Worm (Caenorhabditis elegans) whole organism, young adult: ENCODE data around the gene frpr-8.

Source experiments
- C17E4.6 ChIP-seq: fragments of 200-800 bp; sonication (Bioruptor generic); IDR thresholded peaks from 2 replicates; pipeline ENCODE4 v1.3.6; 2022; ENCODE audit warnings: missing genetic modification reagents, missing genetic modification characterization, missing compliant biosample characterization
- D2030.7 ChIP-seq: fragments of 200-800 bp; sonication (Bioruptor generic); IDR thresholded peaks from 2 replicates; pipeline ENCODE4 v1.3.6; 2022; ENCODE audit warnings: missing genetic modification reagents, missing genetic modification characterization, missing compliant biosample characterization
- F10E7.11 ChIP-seq: sonication (generic microtip); optimal IDR thresholded peaks from 2 replicates; lab custom pipeline; 2017; ENCODE audit warnings: mild to moderate bottlenecking, missing genetic modification characterization, moderate library complexity, missing compliant biosample characterization
- F33H1.4 ChIP-seq: fragments of 200-800 bp; sonication (Bioruptor generic); IDR thresholded peaks from 2 replicates; pipeline ENCODE4 v1.3.6; 2022; ENCODE audit warnings: missing genetic modification reagents, missing genetic modification characterization, missing compliant biosample characterization
- F52B5.7 ChIP-seq: sonication (generic microtip); optimal IDR thresholded peaks from 2 replicates; lab custom pipeline; 2016; ENCODE audit warnings: mild to moderate bottlenecking, missing genetic modification characterization, missing compliant biosample characterization
- F57C9.4 ChIP-seq: sonication (generic microtip); optimal IDR thresholded peaks from 2 replicates; lab custom pipeline; 2017; ENCODE audit warnings: mild to moderate bottlenecking, missing genetic modification characterization, missing compliant biosample characterization
- T07F8.4 ChIP-seq: sonication (generic microtip); optimal IDR thresholded peaks from 2 replicates; lab custom pipeline; 2016; ENCODE audit warnings: mild to moderate bottlenecking, missing genetic modification characterization, moderate library complexity, missing compliant biosample characterization
- T26A5.8 ChIP-seq: sonication (generic microtip); optimal IDR thresholded peaks from 2 replicates; lab custom pipeline; 2016; ENCODE audit warnings: missing genetic modification characterization, missing compliant biosample characterization
- Y56A3A.18 ChIP-seq: fragments of 200-800 bp; sonication (Bioruptor generic); IDR thresholded peaks from 2 replicates; pipeline ENCODE4 v1.3.6; 2022; ENCODE audit warnings: missing genetic modification reagents, missing genetic modification characterization, missing compliant biosample characterization
- Y67H2A.10 ChIP-seq: fragments of 200-800 bp; sonication (Bioruptor generic); conservative IDR thresholded peaks from 2 replicates; pipeline ENCODE4 v1.3.6; 2022; ENCODE audit warnings: missing genetic modification reagents, missing genetic modification characterization, missing compliant biosample characterization
- Y79H2A.3 ChIP-seq: fragments of 200-800 bp; sonication (Bioruptor generic); conservative IDR thresholded peaks from 2 replicates; pipeline ENCODE4 v1.3.6; 2022; ENCODE audit warnings: missing genetic modification reagents, missing genetic modification characterization, missing compliant biosample characterization
- ZK185.1 ChIP-seq: sonication (generic microtip); optimal IDR thresholded peaks from 2 replicates; lab custom pipeline; 2016; ENCODE audit warnings: mild to moderate bottlenecking, missing genetic modification characterization, missing compliant biosample characterization; ENCODE audit not compliant: poor library complexity, severe bottlenecking
- athp-1 ChIP-seq: sonication (generic microtip); optimal IDR thresholded peaks from 2 replicates; lab custom pipeline; 2017; ENCODE audit warnings: mild to moderate bottlenecking, missing genetic modification characterization, missing compliant biosample characterization
- attf-3 ChIP-seq: fragments of 200-800 bp; sonication (Bioruptor generic); conservative IDR thresholded peaks from 2 replicates; pipeline ENCODE4 v1.3.6; 2022; ENCODE audit warnings: missing genetic modification reagents, missing genetic modification characterization, missing compliant biosample characterization
- attf-6 ChIP-seq: fragments of 200-800 bp; sonication (Bioruptor generic); IDR thresholded peaks from 2 replicates; pipeline ENCODE4 v1.3.6; 2022; ENCODE audit warnings: missing genetic modification reagents, missing genetic modification characterization, missing compliant biosample characterization
- bed-1 ChIP-seq: fragments of 200-800 bp; sonication (Bioruptor generic); IDR thresholded peaks from 2 replicates; pipeline ENCODE4 v1.3.6; 2022; ENCODE audit warnings: missing genetic modification reagents, missing genetic modification characterization, missing compliant biosample characterization
- ccch-3 ChIP-seq: fragments of 200-800 bp; sonication (Bioruptor generic); optimal IDR thresholded peaks from 2 replicates; lab custom pipeline; 2018; ENCODE audit warnings: mild to moderate bottlenecking, missing genetic modification characterization, missing compliant biosample characterization
- cebp-1 ChIP-seq, 2 experiments: fragments of 200-800 bp in 1 of 2; sonication (Bioruptor generic) in 1 of 2; sonication (generic microtip) in 1 of 2; IDR thresholded peaks in 1 of 2; optimal IDR thresholded peaks in 1 of 2; 2 replicates each; pipeline versions ENCODE4 v1.3.6 to Lab custom; 2017 to 2022; ENCODE audit warnings: missing compliant biosample characterization in 2 of 2, missing genetic modification characterization in 2 of 2, mild to moderate bottlenecking in 1 of 2, missing genetic modification reagents in 1 of 2, moderate library complexity in 1 of 2
- chd-7 ChIP-seq: sonication (generic microtip); optimal IDR thresholded peaks from 2 replicates; lab custom pipeline; 2016; ENCODE audit warnings: mild to moderate bottlenecking, missing genetic modification characterization, moderate library complexity, missing compliant biosample characterization
- dpl-1 ChIP-seq: fragments of 150-350 bp; optimal IDR thresholded peaks from 2 replicates; lab custom pipeline; 2014; ENCODE audit warnings: missing biosample characterization, missing genetic modification reagents, missing genetic modification characterization
- egl-18 ChIP-seq: fragments of 200-800 bp; sonication (Bioruptor generic); IDR thresholded peaks from 2 replicates; pipeline ENCODE4 v1.3.6; 2022; ENCODE audit warnings: missing genetic modification reagents, missing genetic modification characterization, missing compliant biosample characterization
- egl-44 ChIP-seq: fragments of 200-800 bp; sonication (Bioruptor generic); IDR thresholded peaks from 2 replicates; pipeline ENCODE4 v1.3.6; 2022; ENCODE audit warnings: missing genetic modification reagents, missing genetic modification characterization, missing compliant biosample characterization
- ekl-4 ChIP-seq: fragments of 200-800 bp; sonication (Bioruptor generic); IDR thresholded peaks from 2 replicates; pipeline ENCODE4 v1.3.6; 2022; ENCODE audit warnings: missing genetic modification reagents, missing genetic modification characterization, missing compliant biosample characterization
- ets-4 ChIP-seq: fragments of 200-800 bp; sonication (Bioruptor generic); optimal IDR thresholded peaks from 2 replicates; lab custom pipeline; 2018; ENCODE audit warnings: mild to moderate bottlenecking, missing genetic modification characterization, missing compliant biosample characterization
- hmg-1.2 ChIP-seq: fragments of 200-800 bp; sonication (Bioruptor generic); IDR thresholded peaks from 2 replicates; pipeline ENCODE4 v1.3.6; 2022; ENCODE audit warnings: missing genetic modification reagents, missing genetic modification characterization, missing compliant biosample characterization
- hsf-1 ChIP-seq: fragments of 200-800 bp; sonication (Bioruptor generic); IDR thresholded peaks from 2 replicates; pipeline ENCODE4 v1.3.6; 2022; ENCODE audit warnings: missing genetic modification reagents, missing genetic modification characterization, missing compliant biosample characterization
- lag-1 ChIP-seq: fragments of 200-800 bp; sonication (Bioruptor generic); IDR thresholded peaks from 2 replicates; pipeline ENCODE4 v1.3.6; 2022; ENCODE audit warnings: missing genetic modification reagents, missing genetic modification characterization, missing compliant biosample characterization
- let-526 ChIP-seq: fragments of 200-800 bp; sonication (Bioruptor generic); IDR thresholded peaks from 2 replicates; pipeline ENCODE4 v1.3.6; 2022; ENCODE audit warnings: missing genetic modification reagents, missing genetic modification characterization, missing compliant biosample characterization
- lin-54 ChIP-seq: fragments of 200-800 bp; sonication (Bioruptor generic); optimal IDR thresholded peaks from 2 replicates; lab custom pipeline; 2018; ENCODE audit warnings: mild to moderate bottlenecking, missing genetic modification characterization, missing compliant biosample characterization
- lsy-27 ChIP-seq: sonication (generic microtip); optimal IDR thresholded peaks from 2 replicates; lab custom pipeline; 2017; ENCODE audit warnings: missing genetic modification characterization, mild to moderate bottlenecking, missing compliant biosample characterization, antibody characterized with exemption, missing genotype, borderline replicate concordance; ENCODE audit not compliant: insufficient read depth
- madf-3 ChIP-seq: fragments of 200-800 bp; sonication (Bioruptor generic); IDR thresholded peaks from 2 replicates; pipeline ENCODE4 v1.3.6; 2022; ENCODE audit warnings: missing genetic modification reagents, missing genetic modification characterization, missing compliant biosample characterization
- mel-28 ChIP-seq: sonication (generic microtip); optimal IDR thresholded peaks from 2 replicates; lab custom pipeline; 2016; ENCODE audit warnings: borderline replicate concordance, mild to moderate bottlenecking, missing genetic modification characterization, missing compliant biosample characterization
- nhr-80 ChIP-seq: sonication (generic microtip); optimal IDR thresholded peaks from 2 replicates; lab custom pipeline; 2016; ENCODE audit warnings: missing genetic modification characterization, missing compliant biosample characterization
- pbrm-1 ChIP-seq: fragments of 200-800 bp; sonication (Bioruptor generic); IDR thresholded peaks from 2 replicates; pipeline ENCODE4 v1.3.6; 2022; ENCODE audit warnings: missing genetic modification reagents, missing genetic modification characterization, missing compliant biosample characterization
- snpc-1.1 ChIP-seq: sonication (generic microtip); optimal IDR thresholded peaks from 2 replicates; lab custom pipeline; 2017; ENCODE audit warnings: missing genetic modification characterization, mild to moderate bottlenecking, missing compliant biosample characterization, antibody characterized with exemption, moderate library complexity, missing genotype, missing genetic modification reagents; ENCODE audit not compliant: insufficient read depth
- snpc-4 ChIP-seq, 5 experiments: fragments of 150-350 bp in 1 of 5; sonication (generic microtip) in 4 of 5; optimal IDR thresholded peaks; 2 replicates each; lab custom pipeline; 2014 to 2018; ENCODE audit warnings: missing genetic modification characterization in 5 of 5, missing biosample characterization in 3 of 5, antibody characterized with exemption in 2 of 5, mild to moderate bottlenecking in 2 of 5, missing compliant biosample characterization in 2 of 5, missing genotype in 2 of 5, moderate library complexity in 2 of 5, missing genetic modification reagents in 1 of 5
- tbp1 ChIP-seq: fragments of 200-800 bp; sonication (Bioruptor generic); optimal IDR thresholded peaks from 2 replicates; lab custom pipeline; 2018; ENCODE audit warnings: mild to moderate bottlenecking, missing genetic modification characterization, missing compliant biosample characterization
- tlf-1 ChIP-seq: fragments of 200-800 bp; sonication (Bioruptor generic); optimal IDR thresholded peaks from 2 replicates; lab custom pipeline; 2018; ENCODE audit warnings: mild to moderate bottlenecking, missing genetic modification characterization, missing compliant biosample characterization
- ztf-18 ChIP-seq: sonication (generic microtip); optimal IDR thresholded peaks from 2 replicates; lab custom pipeline; 2016; ENCODE audit warnings: missing genotype, mild to moderate bottlenecking, missing genetic modification characterization, missing compliant biosample characterization
- ztf-6 ChIP-seq: fragments of 200-800 bp; sonication (Bioruptor generic); IDR thresholded peaks from 2 replicates; pipeline ENCODE4 v1.3.6; 2022; ENCODE audit warnings: missing genetic modification reagents, missing genetic modification characterization, missing compliant biosample characterization

The frpr-8 gene

ce11 chrX:8713754-8714295 lies 16.2 kb downstream of the frpr-8 start, which contains the start of gene F53A9.6:
TSS of gene F53A9.6 (minus strand) at chrX:8713804.
- TF ChIP-seq nhr-80 (peak; percentile 4), chd-7 (no peak)

ce11 chrX:8714845-8715244 lies 17.2 kb downstream of the frpr-8 start:
- TF ChIP-seq nhr-80: peak; percentile 5
- no peak for TF ChIP-seq cebp-1 (GFP tag; IDR thresholded peaks at IDR 0.05; lab: Robert Waterston, UW)
- no peak for TF ChIP-seq cebp-1 (tag; optimal IDR thresholded peaks at IDR 0.05; lab: Kevin White, UChicago)
- no peak for TF ChIP-seq snpc-1.1 (tag; lab: Kevin White, UChicago)

ce11 chrX:8716822-8717221 lies 19.2 kb downstream of the frpr-8 start, which contains the start of gene F53A9.7:
TSS of gene F53A9.7 (minus strand) at chrX:8716922.
- TF ChIP-seq bed-1 (no peak), dpl-1 (GFP tag; lab: Kevin White, UChicago) (no peak), pbrm-1 (GFP tag; lab: Robert Waterston, UW) (no peak), ztf-18 (tag; lab: Kevin White, UChicago) (no peak), lin-54 (GFP tag; lab: Kevin White, UChicago) (no peak), ZK185.1 (tag; lab: Kevin White, UChicago) (no peak), madf-3 (GFP tag; lab: Robert Waterston, UW) (no peak), attf-3 (no peak), tbp1 (GFP tag; lab: Kevin White, UChicago) (no peak), ekl-4 (GFP tag; lab: Robert Waterston, UW) (no peak), C17E4.6 (GFP tag; lab: Robert Waterston, UW) (no peak), ztf-6 (GFP tag; lab: Robert Waterston, UW) (no peak)

- TF ChIP-seq F10E7.11 (tag; lab: Kevin White, UChicago) (no peak), tlf-1 (GFP tag; lab: Kevin White, UChicago) (no peak), egl-18 (GFP tag; lab: Robert Waterston, UW) (no peak), ets-4 (GFP tag; lab: Kevin White, UChicago) (no peak), Y56A3A.18 (GFP tag; lab: Robert Waterston, UW) (0 out of 2 replicates have a peak, but pooled peaks have one; percentile 33), T07F8.4 (tag; lab: Kevin White, UChicago) (no peak), attf-6 (no peak), ccch-3 (GFP tag; lab: Kevin White, UChicago) (no peak), let-526 (GFP tag; lab: Robert Waterston, UW) (0 out of 2 replicates have a peak, but pooled peaks have one; percentile 63), Y79H2A.3 (GFP tag; lab: Robert Waterston, UW) (0 out of 2 replicates have a peak, but pooled peaks have one; percentile 30), Y67H2A.10 (GFP tag; lab: Robert Waterston, UW) (no peak), cebp-1 (GFP tag; IDR thresholded peaks at IDR 0.05; lab: Robert Waterston, UW) (no peak), cebp-1 (tag; optimal IDR thresholded peaks at IDR 0.05; lab: Kevin White, UChicago) (peak; percentile 7)
These were observed 20.5 kb downstream of the frpr-8 start for ce11 chrX:8718153-8718552.

ce11 chrX:8718856-8719255 lies 21.2 kb downstream of the frpr-8 start, which contains the start of gene F53A9.8:
TSS of gene F53A9.8 (minus strand) at chrX:8718904.
- no peak for TF ChIP-seq F33H1.4 (GFP tag; lab: Robert Waterston, UW)
- peak; percentile 21 for TF ChIP-seq nhr-80
- no peak for TF ChIP-seq F57C9.4
- no peak for TF ChIP-seq D2030.7 (GFP tag; lab: Robert Waterston, UW)
- TF ChIP-seq egl-44 (GFP tag; lab: Robert Waterston, UW): no peak
- TF ChIP-seq Y56A3A.18 (GFP tag; lab: Robert Waterston, UW): no peak
- TF ChIP-seq lag-1 (GFP tag; lab: Robert Waterston, UW): no peak
- TF ChIP-seq F52B5.7 (tag; lab: Kevin White, UChicago): no peak
- TF ChIP-seq athp-1 (tag; lab: Kevin White, UChicago): no peak
- TF ChIP-seq hsf-1 (GFP tag; lab: Robert Waterston, UW): no peak
- TF ChIP-seq lsy-27 (tag; lab: Kevin White, UChicago): no peak
- no peak for TF ChIP-seq T26A5.8 (tag; lab: Kevin White, UChicago)
- no peak for TF ChIP-seq snpc-4 (GFP tag; optimal IDR thresholded peaks at IDR 0.05; lab: Kevin White, UChicago)
- TF ChIP-seq snpc-4 (tag; optimal IDR thresholded peaks at IDR 0.05; lab: Kevin White, UChicago): no peak
- TF ChIP-seq hmg-1.2 (GFP tag; lab: Robert Waterston, UW): no peak
- TF ChIP-seq mel-28: no peak
